Fruit fly (Drosophila melanogaster) whole organism: ENCODE data around the gene CG7985.

Source experiments
- CG8478 ChIP-seq: fragments of >200 bp; optimal IDR thresholded peaks from 2 replicates; lab custom pipeline; 2018; ENCODE audit warnings: inconsistent platforms
- Dll ChIP-seq: fragments of >200 bp; optimal IDR thresholded peaks from 2 replicates; lab custom pipeline; 2017
- pan ChIP-seq: fragments of >200 bp; optimal IDR thresholded peaks from 2 replicates; lab custom pipeline; 2017
- psq ChIP-seq: fragments of >200 bp; optimal IDR thresholded peaks from 2 replicates; lab custom pipeline; 2017
- usp ChIP-seq: fragments of >200 bp; optimal IDR thresholded peaks from 2 replicates; lab custom pipeline; 2017; ENCODE audit warnings: missing biosample characterization, missing genetic modification characterization, mixed read lengths

dm6 chr3R:18235879-18236278 lies 36.2 kb downstream of the CG7985 start, which contains the start of gene repo:
- TF ChIP-seq usp (no peak), pan (no peak), CG8478 (no peak), psq (lab: Kevin White, UChicago) (no peak), Dll (no peak)
